Fruit fly (Drosophila melanogaster) whole organism: ENCODE data around the gene CG16824.

Experiments used
- Dll ChIP-seq: fragments of >200 bp; optimal IDR thresholded peaks from 2 replicates; lab custom pipeline; 2017
- EcR ChIP-seq, 2 experiments: fragments of >200 bp; optimal IDR thresholded peaks; 2 replicates each; lab custom pipeline; 2017; ENCODE audit warnings: missing biosample characterization in 2 of 2, missing genetic modification characterization in 2 of 2, missing genetic modification reagents in 2 of 2
- usp ChIP-seq: fragments of >200 bp; optimal IDR thresholded peaks from 2 replicates; lab custom pipeline; 2017; ENCODE audit warnings: missing biosample characterization, missing genetic modification characterization, mixed read lengths

- TF ChIP-seq Dll (lab: Kevin White, UChicago), result no peak
- TF ChIP-seq EcR (GFP tag; optimal IDR thresholded peaks at IDR 0.05; lab: Kevin White, UChicago), result no peak
- no peak for TF ChIP-seq usp (GFP tag; lab: Kevin White, UChicago)
Observed at dm6 chr2L:13257177-13257576, 35.6 kb upstream of the CG16824 start, which contains the start of gene Naa20B.
